Worm (Caenorhabditis elegans) whole organism, L2 larva: ENCODE data around the gene hpo-28.

Experiments
- C34F6.9 ChIP-seq: fragments of 150-350 bp; optimal IDR thresholded peaks from 2 replicates; lab custom pipeline; 2014; ENCODE audit warnings: missing biosample characterization, missing genetic modification characterization
- F13H6.1 ChIP-seq: sonication (generic microtip); optimal IDR thresholded peaks from 2 replicates; lab custom pipeline; 2016; ENCODE audit warnings: missing genetic modification characterization, missing compliant biosample characterization
- R02D3.7 ChIP-seq: fragments of 150-350 bp; optimal IDR thresholded peaks from 2 replicates; lab custom pipeline; 2014; ENCODE audit warnings: missing biosample characterization, missing genetic modification characterization
- Y55F3AM.14 ChIP-seq: fragments of 200-800 bp; sonication (Bioruptor generic); optimal IDR thresholded peaks from 2 replicates; lab custom pipeline; 2018; ENCODE audit warnings: mild to moderate bottlenecking, missing genetic modification characterization, missing compliant biosample characterization
- ZK546.5 ChIP-seq: sonication (generic microtip); optimal IDR thresholded peaks from 2 replicates; lab custom pipeline; 2017; ENCODE audit warnings: missing biosample characterization, missing genetic modification characterization
- alr-1 ChIP-seq: fragments of 150-350 bp; optimal IDR thresholded peaks from 2 replicates; lab custom pipeline; 2014; ENCODE audit warnings: missing biosample characterization, missing genetic modification characterization
- aly-2 ChIP-seq: fragments of 150-350 bp; optimal IDR thresholded peaks from 2 replicates; lab custom pipeline; 2014; ENCODE audit warnings: missing biosample characterization, missing genetic modification characterization
- blmp-1 ChIP-seq: sonication (generic microtip); optimal IDR thresholded peaks from 2 replicates; lab custom pipeline; 2017; ENCODE audit warnings: missing genetic modification characterization, mild to moderate bottlenecking, missing compliant biosample characterization, antibody characterized with exemption, moderate library complexity; ENCODE audit not compliant: insufficient read depth
- ceh-16 ChIP-seq: fragments of 150-350 bp; optimal IDR thresholded peaks from 2 replicates; lab custom pipeline; 2014; ENCODE audit warnings: missing biosample characterization, missing genetic modification characterization
- crh-2 ChIP-seq: sonication (generic microtip); optimal IDR thresholded peaks from 2 replicates; lab custom pipeline; 2017; ENCODE audit warnings: missing biosample characterization, missing genetic modification characterization
- dmd-4 ChIP-seq: sonication (generic microtip); optimal IDR thresholded peaks from 2 replicates; lab custom pipeline; 2017; ENCODE audit warnings: missing biosample characterization, missing genetic modification characterization
- egl-27 ChIP-seq: sonication (generic microtip); optimal IDR thresholded peaks from 3 replicates; lab custom pipeline; 2017; ENCODE audit warnings: missing biosample characterization, missing genetic modification reagents, missing genetic modification characterization
- elt-3 ChIP-seq: sonication (generic microtip); optimal IDR thresholded peaks from 2 replicates; lab custom pipeline; 2017; ENCODE audit warnings: missing biosample characterization, missing genetic modification characterization
- fos-1 ChIP-seq: fragments of 150-350 bp; optimal IDR thresholded peaks from 2 replicates; lab custom pipeline; 2014; ENCODE audit warnings: missing biosample characterization, missing genetic modification characterization
- lin-13 ChIP-seq: fragments of 150-350 bp; optimal IDR thresholded peaks from 2 replicates; lab custom pipeline; 2014; ENCODE audit warnings: missing biosample characterization, missing genetic modification reagents, missing genetic modification characterization
- lin-39 ChIP-seq: fragments of 150-350 bp; optimal IDR thresholded peaks from 2 replicates; lab custom pipeline; 2014; ENCODE audit warnings: missing biosample characterization, missing genetic modification reagents, missing genetic modification characterization
- mbf-1 ChIP-seq: sonication (generic microtip); optimal IDR thresholded peaks from 2 replicates; lab custom pipeline; 2017; ENCODE audit warnings: missing biosample characterization, missing genetic modification characterization
- mdl-1 ChIP-seq, 2 experiments: fragments of 150-350 bp in 1 of 2; sonication (generic microtip) in 1 of 2; optimal IDR thresholded peaks; 2 replicates each; lab custom pipeline; 2017; ENCODE audit warnings: missing biosample characterization in 2 of 2, missing genetic modification characterization in 2 of 2
- nhr-10 ChIP-seq: sonication (generic microtip); optimal IDR thresholded peaks from 2 replicates; lab custom pipeline; 2017; ENCODE audit warnings: missing biosample characterization, missing genetic modification characterization
- nhr-11 ChIP-seq: fragments of 150-350 bp; optimal IDR thresholded peaks from 2 replicates; lab custom pipeline; 2014; ENCODE audit warnings: missing biosample characterization, missing genetic modification characterization
- nhr-129 ChIP-seq: fragments of 150-350 bp; optimal IDR thresholded peaks from 2 replicates; lab custom pipeline; 2014; ENCODE audit warnings: missing biosample characterization, missing genetic modification characterization
- nhr-21 ChIP-seq: fragments of 150-350 bp; optimal IDR thresholded peaks from 2 replicates; lab custom pipeline; 2014; ENCODE audit warnings: missing biosample characterization, missing genetic modification characterization
- nhr-23 ChIP-seq: fragments of 150-350 bp; optimal IDR thresholded peaks from 2 replicates; lab custom pipeline; 2014; ENCODE audit warnings: missing biosample characterization, missing genetic modification reagents, missing genetic modification characterization
- nhr-237 ChIP-seq: fragments of 150-350 bp; optimal IDR thresholded peaks from 2 replicates; lab custom pipeline; 2014; ENCODE audit warnings: missing biosample characterization, missing genetic modification characterization
- nhr-25 ChIP-seq: fragments of 150-350 bp; sonication (generic microtip); optimal IDR thresholded peaks from 3 replicates; lab custom pipeline; 2014; ENCODE audit warnings: missing biosample characterization, missing genetic modification characterization
- nhr-77 ChIP-seq: fragments of 150-350 bp; optimal IDR thresholded peaks from 2 replicates; lab custom pipeline; 2014; ENCODE audit warnings: missing biosample characterization, missing genetic modification characterization
- peb-1 ChIP-seq: fragments of 150-350 bp; optimal IDR thresholded peaks from 2 replicates; lab custom pipeline; 2014; ENCODE audit warnings: missing biosample characterization, missing genetic modification characterization
- skn-1 ChIP-seq: sonication (generic microtip); optimal IDR thresholded peaks from 2 replicates; lab custom pipeline; 2017; ENCODE audit warnings: missing biosample characterization, missing genetic modification characterization
- sma-3 ChIP-seq: sonication (generic microtip); optimal IDR thresholded peaks from 2 replicates; lab custom pipeline; 2016; ENCODE audit warnings: missing genetic modification reagents, missing genetic modification characterization, missing compliant biosample characterization
- sma-9 ChIP-seq, 2 experiments: fragments of 150-350 bp in 1 of 2; sonication (generic microtip) in 1 of 2; optimal IDR thresholded peaks; 2 replicates each; lab custom pipeline; 2014 to 2016; ENCODE audit warnings: missing genetic modification characterization in 2 of 2, mild to moderate bottlenecking in 1 of 2, missing biosample characterization in 1 of 2, missing compliant biosample characterization in 1 of 2, missing genetic modification reagents in 1 of 2, moderate library complexity in 1 of 2
- snpc-4 ChIP-seq: fragments of 150-350 bp; optimal IDR thresholded peaks from 2 replicates; lab custom pipeline; 2014; ENCODE audit warnings: missing biosample characterization, missing genetic modification characterization
- unc-39 ChIP-seq: fragments of 150-350 bp; optimal IDR thresholded peaks from 2 replicates; lab custom pipeline; 2014; ENCODE audit warnings: missing biosample characterization, missing genetic modification characterization
- zag-1 ChIP-seq: fragments of 150-350 bp; optimal IDR thresholded peaks from 2 replicates; lab custom pipeline; 2014; ENCODE audit warnings: missing biosample characterization, missing genetic modification characterization
- ztf-1 ChIP-seq: fragments of 200-800 bp; sonication (Bioruptor generic); conservative IDR thresholded peaks from 2 replicates; pipeline ENCODE4 v1.3.6; 2022; ENCODE audit warnings: missing genetic modification characterization, missing compliant biosample characterization
- ztf-11 ChIP-seq: sonication (generic microtip); optimal IDR thresholded peaks from 2 replicates; lab custom pipeline; 2017; ENCODE audit warnings: missing biosample characterization, missing genetic modification characterization
- ztf-4 ChIP-seq: fragments of 150-350 bp; optimal IDR thresholded peaks from 2 replicates; lab custom pipeline; 2014; ENCODE audit warnings: missing biosample characterization, missing genetic modification characterization

Gene hpo-28

DNA sequence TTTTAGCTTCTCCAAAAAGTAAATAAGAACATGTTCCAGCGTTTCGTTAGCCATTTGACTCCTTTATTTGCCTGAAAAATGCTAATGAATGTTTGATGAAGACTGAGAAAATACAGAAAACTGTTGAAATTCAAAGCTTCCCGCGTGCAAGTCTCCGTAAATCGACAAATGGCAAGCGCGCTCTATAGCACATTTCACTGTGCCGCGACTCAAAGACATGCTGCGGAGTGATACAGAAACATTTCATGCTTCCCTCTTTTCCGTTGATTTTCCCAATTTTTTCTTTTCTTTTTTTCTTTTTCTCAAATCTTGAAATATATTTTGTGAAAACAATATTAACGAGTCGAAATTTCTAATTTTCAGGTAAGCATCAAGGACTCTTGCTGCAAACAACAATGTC, 30.2 kb downstream of the hpo-28 start, which contains the start of the genes ska-3 and rps-12 (continued):
- TF ChIP-seq nhr-237 (tag; lab: Kevin White, UChicago), result peak; percentile 84
- peak; percentile 98 for TF ChIP-seq F13H6.1 (tag; lab: Kevin White, UChicago)
- TF ChIP-seq egl-27 (tag; lab: Kevin White, UChicago), result peak; percentile 99
- peak; percentile 94 for TF ChIP-seq nhr-77 (tag; lab: Kevin White, UChicago)
- TF ChIP-seq nhr-23 (tag; lab: Kevin White, UChicago), result no peak
- peak; percentile 99 for TF ChIP-seq fos-1 (tag; lab: Kevin White, UChicago)
- TF ChIP-seq zag-1, result peak; percentile 97
- TF ChIP-seq nhr-21 (tag; lab: Kevin White, UChicago), result peak; percentile 99
- TF ChIP-seq ztf-1 (GFP tag; lab: Robert Waterston, UW), result no peak
- TF ChIP-seq, all 48 proteins: peak for 40

- TF ChIP-seq fos-1 (tag; lab: Kevin White, UChicago), result no peak
Observed at ce11 chrIII:5677790-5678189, 31.3 kb downstream of the hpo-28 start, which contains the start of gene F54E7.9. F54E7.9 (minus strand) TSS chrIII:5677890.

ce11 chrIII:5675384-5675984, 33.6 kb downstream of the hpo-28 start:
- TF ChIP-seq skn-1 (tag; lab: Kevin White, UChicago) (no peak), ztf-4 (tag; lab: Kevin White, UChicago) (no peak), nhr-10 (tag; lab: Kevin White, UChicago) (no peak), crh-2 (no peak), ztf-1 (GFP tag; lab: Robert Waterston, UW) (no peak), sma-3 (GFP tag; lab: Kevin White, UChicago) (no peak), lin-39 (no peak), dmd-4 (tag; lab: Kevin White, UChicago) (no peak), nhr-77 (tag; lab: Kevin White, UChicago) (no peak), R02D3.7 (tag; lab: Kevin White, UChicago) (no peak), nhr-21 (tag; lab: Kevin White, UChicago) (no peak), Y55F3AM.14 (no peak), nhr-11 (no peak), peb-1 (no peak), mbf-1 (tag; lab: Kevin White, UChicago) (no peak), lin-13 (no peak), sma-9 (GFP tag; optimal IDR thresholded peaks at IDR 0.05; lab: Kevin White, UChicago) (no peak), sma-9 (tag; optimal IDR thresholded peaks at IDR 0.05; lab: Kevin White, UChicago) (no peak)
- TF ChIP-seq, all 48 proteins: peak for 0

ce11 chrIII:5674196-5674595, 34.9 kb downstream of the hpo-28 start:
- TF ChIP-seq aly-2 (no peak), sma-3 (GFP tag; lab: Kevin White, UChicago) (no peak), elt-3 (tag; lab: Kevin White, UChicago) (no peak), lin-13 (no peak), mdl-1 (tag; optimal IDR thresholded peaks at IDR 0.05; lab: Kevin White, UChicago) (no peak), unc-39 (tag; lab: Kevin White, UChicago) (no peak), snpc-4 (no peak), skn-1 (tag; lab: Kevin White, UChicago) (no peak), ZK546.5 (no peak), alr-1 (tag; lab: Kevin White, UChicago) (no peak), ztf-1 (GFP tag; lab: Robert Waterston, UW) (no peak)

DNA sequence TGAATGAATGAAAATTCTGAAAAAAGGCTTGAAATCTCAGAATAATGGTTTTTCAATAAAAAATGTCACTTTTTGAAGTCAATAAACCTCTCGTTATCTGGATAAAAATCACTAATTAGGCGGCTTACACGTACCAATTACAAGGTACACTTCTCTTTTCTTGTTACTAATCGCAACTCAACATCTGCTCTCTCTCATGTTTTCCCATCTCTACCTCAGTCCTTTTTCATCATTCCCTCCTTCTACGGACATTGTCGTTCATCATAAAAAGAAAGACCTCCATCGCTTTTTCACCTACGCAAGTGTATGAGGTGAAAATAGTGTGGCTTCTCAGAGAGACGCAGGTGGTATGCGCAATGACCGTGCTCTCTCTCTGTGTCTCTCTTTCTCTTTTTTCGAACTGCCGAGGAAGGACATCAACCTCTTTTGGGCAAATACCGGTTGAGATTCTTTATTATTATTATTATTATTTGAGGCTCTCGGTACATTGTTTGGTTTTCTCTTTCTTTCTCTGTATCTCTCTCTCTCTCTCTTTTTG, 41.1 kb downstream of the hpo-28 start:
- TF ChIP-seq ztf-11, result no peak
- no peak for TF ChIP-seq skn-1 (tag; lab: Kevin White, UChicago)
- TF ChIP-seq nhr-23 (tag; lab: Kevin White, UChicago), result no peak
- TF ChIP-seq blmp-1, result no peak
- TF ChIP-seq C34F6.9 (tag; lab: Kevin White, UChicago), result peak; percentile 34
- peak; percentile 65 for TF ChIP-seq ceh-16 (tag; lab: Kevin White, UChicago)
- TF ChIP-seq unc-39 (tag; lab: Kevin White, UChicago), result no peak
- TF ChIP-seq zag-1, result no peak
- peak; percentile 32 for TF ChIP-seq crh-2
- TF ChIP-seq fos-1 (tag; lab: Kevin White, UChicago), result peak; percentile 49
- TF ChIP-seq F13H6.1 (tag; lab: Kevin White, UChicago), result peak; percentile 5
- TF ChIP-seq nhr-129, result peak; percentile 15
- TF ChIP-seq lin-13, result no peak
- TF ChIP-seq nhr-25 (tag; lab: Kevin White, UChicago), result peak; percentile 31
